Worm (Caenorhabditis elegans): ENCODE measurements around the gene str-92.

DNA sequence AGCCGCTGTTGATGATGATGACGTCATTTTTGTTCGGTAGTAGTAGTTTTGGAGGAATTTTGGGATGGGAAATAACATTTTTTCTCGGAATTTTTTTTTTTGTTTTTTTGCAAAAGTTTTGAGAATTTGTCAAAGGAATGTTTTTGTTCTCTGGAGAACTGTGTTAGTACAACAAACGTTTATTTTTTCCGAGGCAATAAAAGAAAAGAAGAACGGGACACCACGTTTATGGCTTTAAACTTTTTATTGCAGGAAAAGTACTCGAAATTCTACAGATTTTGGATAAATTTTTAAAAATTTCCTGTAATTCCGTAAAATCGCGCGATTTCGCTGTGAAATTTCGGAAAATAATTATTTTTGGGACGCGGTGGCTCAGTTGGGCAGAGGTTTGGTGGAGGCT, 14.5 kb upstream of the str-92 start, which contains the start of gene F59A1.13:
- no peak for TF ChIP-seq lin-15B (tag; optimal IDR thresholded peaks at IDR 0.05)
- TF ChIP-seq nhr-237 (tag; optimal IDR thresholded peaks at IDR 0.05), result no peak
- TF ChIP-seq R02D3.7 (tag; optimal IDR thresholded peaks at IDR 0.05), result no peak
- no peak for TF ChIP-seq ceh-16 (tag; optimal IDR thresholded peaks at IDR 0.05)
